Worm (Caenorhabditis elegans): ENCODE measurements around the gene txbp-3.

The txbp-3 gene

DNA sequence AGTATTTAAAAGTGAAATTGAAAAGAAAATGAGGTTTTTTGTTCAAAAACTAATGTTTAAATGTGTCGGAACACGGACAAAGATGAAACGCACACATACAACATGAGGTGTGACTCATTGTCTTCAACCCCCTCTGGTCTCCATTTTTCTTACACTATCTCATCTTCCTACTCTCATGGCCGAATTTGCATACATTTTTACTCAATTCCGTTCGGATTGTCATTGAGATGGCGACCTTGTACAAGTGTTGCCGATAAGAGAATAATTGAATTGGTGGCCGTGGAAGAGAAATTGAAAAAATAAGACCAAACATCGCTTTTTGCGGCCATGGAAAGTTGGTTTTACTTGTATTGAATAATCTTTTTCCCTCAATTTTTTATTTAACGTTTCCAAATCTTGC lies at the start of gene txbp-3:
txbp-3 (minus strand) TSS at position 285 of the 400 bp plus-strand sequence.
- peak; percentile 36 for TF ChIP-seq ets-4 (GFP tag; optimal IDR thresholded peaks at IDR 0.05)
- TF ChIP-seq Y95B8A.8 (GFP tag; IDR thresholded peaks at IDR 0.05): no peak
- peak; percentile 20; the same call in 1 of the 2 replicates for TF ChIP-seq hmg-1.2 (GFP tag; IDR thresholded peaks at IDR 0.05)
- TF ChIP-seq let-607 (tag; optimal IDR thresholded peaks at IDR 0.05): no peak
- TF ChIP-seq nhr-80 (tag; optimal IDR thresholded peaks at IDR 0.05): peak; percentile 90
- TF ChIP-seq snpc-4 (GFP tag; optimal IDR thresholded peaks at IDR 0.05): no peak
- TF ChIP-seq snpc-4 (tag; optimal IDR thresholded peaks at IDR 0.05): peak in 1 of 4 experiments; percentile 49

DNA sequence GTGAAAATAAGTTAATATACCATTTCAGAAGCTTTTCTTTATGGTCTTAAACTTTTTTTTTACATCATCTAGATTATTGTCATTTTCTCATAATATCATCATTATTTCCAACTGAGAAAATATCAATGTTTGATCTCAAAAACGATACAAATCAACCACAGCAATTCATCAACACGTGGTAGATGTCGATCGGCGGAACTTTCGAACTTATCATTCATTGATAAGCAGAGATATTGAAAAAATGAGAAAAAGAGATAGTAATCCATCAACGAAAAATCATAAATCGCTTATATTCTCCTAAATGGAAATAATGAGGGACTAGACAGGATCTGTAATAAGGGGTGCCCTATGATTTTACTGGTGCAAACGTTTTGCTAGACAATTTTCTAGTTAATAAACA lies 49.5 kb upstream of the txbp-3 start:
- TF ChIP-seq Y79H2A.3 (GFP tag; conservative IDR thresholded peaks at IDR 0.05) (no peak), ceh-79 (tag; optimal IDR thresholded peaks at IDR 0.05) (no peak), mcd-1 (GFP tag; IDR thresholded peaks at IDR 0.05) (no peak), Y53F4B.3 (GFP tag; IDR thresholded peaks at IDR 0.05) (no peak), ceh-40 (GFP tag; IDR thresholded peaks at IDR 0.05) (no peak), hrde-1 (tag; optimal IDR thresholded peaks at IDR 0.05; ENCODE audit: borderline replicate concordance) (no peak), Y56A3A.18 (GFP tag; IDR thresholded peaks at IDR 0.05) (no peak), hmg-20 (GFP tag; IDR thresholded peaks at IDR 0.05) (no peak), F55B11.4 (tag; optimal IDR thresholded peaks at IDR 0.05; ENCODE audit: borderline replicate concordance, insufficient read depth) (no peak), lsy-27 (tag; optimal IDR thresholded peaks at IDR 0.05; ENCODE audit: borderline replicate concordance, insufficient read depth) (no peak)

DNA sequence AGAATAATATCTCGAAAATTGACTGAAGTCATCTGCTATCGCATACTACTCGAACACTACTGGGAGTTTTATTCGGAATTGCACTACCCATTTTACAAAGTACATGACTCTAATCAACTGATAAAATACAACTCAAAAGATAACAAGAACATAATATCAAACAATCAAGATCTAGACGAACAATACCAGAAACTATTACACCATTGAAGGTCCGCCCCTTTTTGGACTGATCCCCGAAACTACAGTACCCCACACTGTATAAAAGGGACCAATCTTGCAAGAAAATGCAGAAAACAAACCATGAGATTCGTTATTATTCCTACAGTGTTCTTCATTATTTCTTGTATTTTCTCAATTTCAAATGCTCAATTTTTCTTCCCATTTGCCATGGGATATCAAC lies 47.2 kb upstream of the txbp-3 start, which contains the start of gene F54D8.10:
F54D8.10 (plus strand) TSS at position 301 of the 400 bp plus-strand sequence.
- TF ChIP-seq F55B11.4 (tag; optimal IDR thresholded peaks at IDR 0.05; ENCODE audit: borderline replicate concordance, insufficient read depth) (no peak), C17E4.6 (GFP tag; IDR thresholded peaks at IDR 0.05) (no peak), K11D2.4 (GFP tag; IDR thresholded peaks at IDR 0.05) (no peak), F37B4.10 (GFP tag; IDR thresholded peaks at IDR 0.05) (no peak), ztf-18 (tag; optimal IDR thresholded peaks at IDR 0.05) (no peak), unc-130 (GFP tag; optimal IDR thresholded peaks at IDR 0.05) (no peak), lsl-1 (GFP tag; optimal IDR thresholded peaks at IDR 0.05) (no peak), xnd-1 (tag; optimal IDR thresholded peaks at IDR 0.05) (no peak), C06A6.2 (GFP tag; conservative IDR thresholded peaks at IDR 0.05) (no peak), tbp1 (GFP tag; optimal IDR thresholded peaks at IDR 0.05) (no peak), nhr-27 (tag; optimal IDR thresholded peaks at IDR 0.05) (no peak), hlh-26 (GFP tag; conservative IDR thresholded peaks at IDR 0.05) (no peak)

DNA sequence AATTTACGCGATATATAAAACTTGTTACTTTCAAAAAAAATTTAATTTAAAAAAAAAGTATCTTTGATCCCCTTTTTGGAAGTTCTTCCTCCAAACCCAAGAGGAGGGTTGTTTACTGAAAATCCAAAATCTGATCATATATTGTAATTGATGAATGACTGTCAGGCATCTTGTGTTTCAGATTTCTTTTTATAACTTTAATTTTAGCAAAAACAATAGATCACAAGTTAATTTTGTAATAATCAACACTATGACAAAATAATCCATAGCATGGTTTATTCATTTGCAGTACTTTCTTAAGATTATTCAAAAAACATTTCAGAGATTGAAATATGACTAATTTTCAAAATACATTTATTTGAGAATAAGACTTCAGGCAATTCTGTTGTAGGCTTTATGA lies 45.1 kb upstream of the txbp-3 start:
- TF ChIP-seq sptf-2 (GFP tag; optimal IDR thresholded peaks at IDR 0.05) (no peak), F33H1.4 (GFP tag; IDR thresholded peaks at IDR 0.05) (no peak), lsl-1 (GFP tag; optimal IDR thresholded peaks at IDR 0.05) (no peak), athp-1 (tag; optimal IDR thresholded peaks at IDR 0.05) (no peak)

DNA sequence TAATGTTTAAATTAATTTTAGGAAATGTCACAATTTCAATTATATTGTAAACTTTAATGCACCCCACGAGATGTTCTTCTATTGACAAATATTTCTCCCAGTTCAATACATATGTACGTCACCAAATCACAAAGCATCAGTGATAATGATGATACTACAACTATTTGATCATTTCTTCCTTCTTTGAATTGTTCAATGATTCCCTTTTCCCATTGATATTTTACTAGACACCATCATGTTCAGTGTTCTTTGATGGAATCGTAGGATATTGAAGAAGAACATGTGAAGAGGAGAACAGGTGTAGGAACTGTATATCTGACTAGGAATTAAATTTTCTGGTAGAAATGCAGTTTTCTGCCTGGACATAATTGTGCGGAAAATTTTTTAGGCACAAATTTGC lies 42.2 kb upstream of the txbp-3 start:
- TF ChIP-seq madf-6 (GFP tag; IDR thresholded peaks at IDR 0.05) (no peak), let-607 (tag; optimal IDR thresholded peaks at IDR 0.05) (no peak), ccch-3 (GFP tag; optimal IDR thresholded peaks at IDR 0.05) (no peak), egrh-3 (GFP tag; IDR thresholded peaks at IDR 0.05) (no peak), pbrm-1 (GFP tag; IDR thresholded peaks at IDR 0.05) (no peak), die-1 (tag; optimal IDR thresholded peaks at IDR 0.05) (no peak), him-1 (tag; optimal IDR thresholded peaks at IDR 0.05) (no peak), ztf-6 (GFP tag; IDR thresholded peaks at IDR 0.05) (no peak), pha-4 (tag; optimal IDR thresholded peaks at IDR 0.05) (no peak), Y95B8A.8 (GFP tag; IDR thresholded peaks at IDR 0.05) (no peak), lin-40 (tag; optimal IDR thresholded peaks at IDR 0.05) (no peak), athp-1 (tag; optimal IDR thresholded peaks at IDR 0.05) (no peak), ztf-22 (GFP tag; optimal IDR thresholded peaks at IDR 0.05) (no peak), ztf-26 (tag; optimal IDR thresholded peaks at IDR 0.05) (no peak)

All from whole organism, young adult.